Worm (Caenorhabditis elegans) whole organism, late embryonic: ENCODE results near the gene madf-8.

ENCODE experiments used
- C08G9.2 ChIP-seq: sonication (generic microtip); optimal IDR thresholded peaks from 2 replicates; lab custom pipeline; 2016; ENCODE audit warnings: mild to moderate bottlenecking, missing genetic modification characterization, moderate library complexity, missing compliant biosample characterization
- C38D4.7 ChIP-seq: fragments of 200-800 bp; sonication (Bioruptor generic); optimal IDR thresholded peaks from 2 replicates; lab custom pipeline; 2018; ENCODE audit warnings: mild to moderate bottlenecking, missing genetic modification characterization, moderate library complexity, missing compliant biosample characterization
- F13H6.1 ChIP-seq: sonication (generic microtip); optimal IDR thresholded peaks from 2 replicates; lab custom pipeline; 2016; ENCODE audit warnings: missing genetic modification characterization, missing compliant biosample characterization
- Y22D7AL.16 ChIP-seq: sonication (generic microtip); optimal IDR thresholded peaks from 2 replicates; lab custom pipeline; 2016; ENCODE audit warnings: missing genetic modification characterization, missing compliant biosample characterization
- ama-1 ChIP-seq: fragments of 150-350 bp; optimal IDR thresholded peaks from 2 replicates; lab custom pipeline; 2014
- ceh-19 ChIP-seq: fragments of 200-800 bp; sonication (Bioruptor generic); optimal IDR thresholded peaks from 2 replicates; lab custom pipeline; 2018; ENCODE audit warnings: mild to moderate bottlenecking, missing genetic modification characterization, missing compliant biosample characterization
- ceh-2 ChIP-seq: sonication (generic microtip); optimal IDR thresholded peaks from 2 replicates; lab custom pipeline; 2016; ENCODE audit warnings: missing genotype, missing genetic modification characterization, missing compliant biosample characterization
- ceh-24 ChIP-seq: sonication (generic microtip); optimal IDR thresholded peaks from 2 replicates; lab custom pipeline; 2016; ENCODE audit warnings: mild to moderate bottlenecking, missing genetic modification characterization, missing compliant biosample characterization
- ceh-30 ChIP-seq: fragments of 150-350 bp; optimal IDR thresholded peaks from 2 replicates; lab custom pipeline; 2014; ENCODE audit warnings: missing biosample characterization, missing genetic modification characterization
- ceh-45 ChIP-seq: fragments of 200-800 bp; sonication (Bioruptor generic); IDR thresholded peaks from 2 replicates; pipeline ENCODE4 v1.3.6; 2022; ENCODE audit warnings: missing genetic modification reagents, missing genetic modification characterization, missing compliant biosample characterization
- ceh-48 ChIP-seq: sonication (generic microtip); optimal IDR thresholded peaks from 2 replicates; lab custom pipeline; 2016; ENCODE audit warnings: missing genetic modification characterization, inconsistent platforms, missing compliant biosample characterization
- ceh-6 ChIP-seq: fragments of 200-800 bp; sonication (Bioruptor generic); optimal IDR thresholded peaks from 2 replicates; lab custom pipeline; 2018; ENCODE audit warnings: mild to moderate bottlenecking, missing genetic modification characterization, missing compliant biosample characterization
- dmd-4 ChIP-seq: sonication (generic microtip); optimal IDR thresholded peaks from 2 replicates; lab custom pipeline; 2016; ENCODE audit warnings: borderline replicate concordance, missing genetic modification characterization, missing compliant biosample characterization
- dve-1 ChIP-seq: sonication (generic microtip); optimal IDR thresholded peaks from 2 replicates; lab custom pipeline; 2017; ENCODE audit warnings: antibody characterized with exemption, mild to moderate bottlenecking, missing genetic modification characterization, missing compliant biosample characterization
- elt-2 ChIP-seq: sonication (generic microtip); optimal IDR thresholded peaks from 2 replicates; lab custom pipeline; 2016; ENCODE audit warnings: missing genetic modification reagents, missing genetic modification characterization, missing compliant biosample characterization
- ets-4 ChIP-seq: sonication (generic microtip); optimal IDR thresholded peaks from 2 replicates; lab custom pipeline; 2016; ENCODE audit warnings: missing genetic modification characterization, missing compliant biosample characterization
- eyg-1 ChIP-seq: sonication (generic microtip); optimal IDR thresholded peaks from 2 replicates; lab custom pipeline; 2016; ENCODE audit warnings: missing genotype, missing genetic modification characterization, missing compliant biosample characterization
- hlh-15 ChIP-seq: sonication (generic microtip); optimal IDR thresholded peaks from 2 replicates; lab custom pipeline; 2016; ENCODE audit warnings: missing genetic modification characterization, missing compliant biosample characterization
- hlh-30 ChIP-seq: sonication (generic microtip); optimal IDR thresholded peaks from 2 replicates; lab custom pipeline; 2017; ENCODE audit warnings: antibody characterized with exemption, missing genetic modification characterization, missing compliant biosample characterization; ENCODE audit not compliant: insufficient read depth
- hlh-6 ChIP-seq: sonication (generic microtip); optimal IDR thresholded peaks from 2 replicates; lab custom pipeline; 2016; ENCODE audit warnings: missing genotype, missing genetic modification characterization, missing compliant biosample characterization
- hlh-8 ChIP-seq: sonication (generic microtip); optimal IDR thresholded peaks from 2 replicates; lab custom pipeline; 2016; ENCODE audit warnings: missing genotype, missing genetic modification characterization, missing compliant biosample characterization
- lim-6 ChIP-seq: sonication (generic microtip); optimal IDR thresholded peaks from 2 replicates; lab custom pipeline; 2016; ENCODE audit warnings: missing genetic modification characterization, missing compliant biosample characterization
- madf-2 ChIP-seq: sonication (generic microtip); optimal IDR thresholded peaks from 2 replicates; lab custom pipeline; 2017; ENCODE audit warnings: missing genetic modification characterization, missing compliant biosample characterization
- mec-3 ChIP-seq: sonication (generic microtip); optimal IDR thresholded peaks from 2 replicates; lab custom pipeline; 2016; ENCODE audit warnings: borderline replicate concordance, missing genetic modification characterization, missing compliant biosample characterization
- nfya-1 ChIP-seq: sonication (generic microtip); optimal IDR thresholded peaks from 2 replicates; lab custom pipeline; 2017; ENCODE audit warnings: missing genetic modification characterization, mild to moderate bottlenecking, missing compliant biosample characterization, antibody characterized with exemption, moderate library complexity
- nhr-232 ChIP-seq: sonication (generic microtip); optimal IDR thresholded peaks from 2 replicates; lab custom pipeline; 2016; ENCODE audit warnings: missing genetic modification characterization, missing compliant biosample characterization
- pat-9 ChIP-seq: fragments of 200-800 bp; sonication (Bioruptor generic); optimal IDR thresholded peaks from 2 replicates; lab custom pipeline; 2018; ENCODE audit warnings: mild to moderate bottlenecking, missing genetic modification characterization, moderate library complexity, missing compliant biosample characterization
- pha-2 ChIP-seq: sonication (generic microtip); optimal IDR thresholded peaks from 2 replicates; lab custom pipeline; 2017; ENCODE audit warnings: mild to moderate bottlenecking, missing genetic modification characterization, missing compliant biosample characterization
- pha-4 ChIP-seq: fragments of 150-350 bp; optimal IDR thresholded peaks from 2 replicates; lab custom pipeline; 2018; ENCODE audit warnings: missing biosample characterization, missing genetic modification reagents, missing genetic modification characterization
- pqm-1 ChIP-seq: sonication (generic microtip); optimal IDR thresholded peaks from 2 replicates; lab custom pipeline; 2016; ENCODE audit warnings: missing genetic modification characterization, missing compliant biosample characterization
- pros-1 ChIP-seq: fragments of 150-350 bp; optimal IDR thresholded peaks from 2 replicates; lab custom pipeline; 2014; ENCODE audit warnings: missing biosample characterization, missing genetic modification reagents, missing genetic modification characterization
- ref-2 ChIP-seq: sonication (generic microtip); optimal IDR thresholded peaks from 2 replicates; lab custom pipeline; 2016; ENCODE audit warnings: missing genetic modification characterization, missing compliant biosample characterization
- tbx-7 ChIP-seq: sonication (generic microtip); optimal IDR thresholded peaks from 2 replicates; lab custom pipeline; 2016; ENCODE audit warnings: missing genotype, missing genetic modification characterization, missing compliant biosample characterization
- unc-42 ChIP-seq: sonication (generic microtip); optimal IDR thresholded peaks from 2 replicates; lab custom pipeline; 2016; ENCODE audit warnings: missing genotype, missing genetic modification characterization, missing compliant biosample characterization

Gene madf-8

ce11 chrIII:3635844-3636243 lies 14.8 kb downstream of the madf-8 start, which contains the start of gene rilp-1:
Gene rilp-1 (plus strand): TSS chrIII:3636144.
- TF ChIP-seq ets-4 (tag; lab: Kevin White, UChicago) = no peak

- TF ChIP-seq nfya-1 (tag; lab: Kevin White, UChicago) (peak; percentile 96), tbx-7 (tag; lab: Kevin White, UChicago) (no peak)
- TF ChIP-seq, all 69 proteins: peak for 1
Observed at ce11 chrIII:3634873-3635272, 15.8 kb downstream of the madf-8 start.

- TF ChIP-seq pha-2 (no peak), dmd-4 (tag; lab: Kevin White, UChicago) (no peak), unc-42 (peak; percentile 75), tbx-7 (tag; lab: Kevin White, UChicago) (no peak), eyg-1 (tag; lab: Kevin White, UChicago) (no peak)
- TF ChIP-seq, all 69 proteins: peak for 1
Observed at ce11 chrIII:3634158-3634557, 16.5 kb downstream of the madf-8 start.

ce11 chrIII:3632379-3632778 lies 18.3 kb downstream of the madf-8 start:
- TF ChIP-seq ceh-19 (GFP tag; lab: Kevin White, UChicago) = no peak
- no peak for TF ChIP-seq Y22D7AL.16
- no peak for TF ChIP-seq pqm-1
- TF ChIP-seq hlh-8 (tag; lab: Kevin White, UChicago) = no peak
- TF ChIP-seq pha-4 = no peak
- no peak for TF ChIP-seq C08G9.2 (tag; lab: Kevin White, UChicago)
- TF ChIP-seq ceh-48 (tag; lab: Kevin White, UChicago) = no peak
- TF ChIP-seq ama-1 = no peak
- no peak for TF ChIP-seq hlh-30 (tag; lab: Kevin White, UChicago)
- no peak for TF ChIP-seq ceh-2 (tag; lab: Kevin White, UChicago)
- no peak for TF ChIP-seq ceh-24 (tag; lab: Kevin White, UChicago)
- no peak for TF ChIP-seq lim-6
- TF ChIP-seq ref-2 (tag; lab: Kevin White, UChicago) = no peak

- no peak for TF ChIP-seq madf-2 (tag; lab: Kevin White, UChicago)
- no peak for TF ChIP-seq dmd-4 (tag; lab: Kevin White, UChicago)
- TF ChIP-seq pat-9 (tag; lab: Kevin White, UChicago) = no peak
- TF ChIP-seq C38D4.7 = no peak
- TF ChIP-seq hlh-6 = no peak
- no peak for TF ChIP-seq unc-42
- TF ChIP-seq elt-2 (tag; lab: Kevin White, UChicago) = peak; percentile 81
- TF ChIP-seq F13H6.1 (tag; lab: Kevin White, UChicago) = no peak
- TF ChIP-seq, all 69 proteins: peak for 1
Observed at ce11 chrIII:3630337-3630736, 20.3 kb downstream of the madf-8 start, which contains the start of gene mrps-31. Gene mrps-31 (minus strand): TSS chrIII:3630372.

- TF ChIP-seq hlh-15 (tag; lab: Kevin White, UChicago) (no peak), dve-1 (no peak), ets-4 (tag; lab: Kevin White, UChicago) (no peak), C08G9.2 (tag; lab: Kevin White, UChicago) (no peak), hlh-30 (tag; lab: Kevin White, UChicago) (no peak), ceh-45 (GFP tag; lab: Robert Waterston, UW) (no peak), ceh-30 (no peak), pros-1 (no peak), nhr-232 (tag; lab: Kevin White, UChicago) (no peak), ceh-24 (tag; lab: Kevin White, UChicago) (no peak), mec-3 (tag; lab: Kevin White, UChicago) (no peak), ceh-6 (no peak)
Observed at ce11 chrIII:3627042-3627441, 23.6 kb downstream of the madf-8 start, which contains the start of gene sel-8. Gene sel-8 (minus strand): TSS chrIII:3627142.
